Worm (Caenorhabditis elegans): ENCODE results near the gene unc-17.

The unc-17 gene

DNA sequence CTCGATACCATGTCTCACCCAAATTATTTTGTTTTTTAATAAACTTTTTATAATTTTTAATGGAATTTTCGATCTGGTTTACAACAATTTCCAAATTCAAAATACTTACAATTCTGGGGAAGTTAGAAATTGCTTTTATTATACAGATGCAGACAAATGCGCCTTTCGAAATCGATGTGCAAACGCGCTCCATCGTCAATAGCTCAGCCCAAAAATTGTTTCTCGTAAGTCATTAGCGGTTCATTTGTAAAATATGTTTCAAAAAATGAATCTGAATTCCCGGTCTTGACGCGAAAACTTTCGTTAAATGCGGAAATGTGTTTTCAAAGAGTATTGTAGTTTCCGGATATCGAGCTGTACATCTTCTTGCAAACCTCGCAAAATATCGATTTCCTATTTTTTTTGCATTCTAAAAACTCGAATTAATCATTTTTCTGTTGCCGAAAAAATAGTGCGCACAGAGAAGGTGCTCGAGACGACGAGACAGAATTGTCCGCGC, 45.0 kb downstream of the unc-17 start, which contains the start of gene Y37E11B.1:
TSS of gene Y37E11B.1 (plus strand) at position 145 of the 499 bp plus-strand sequence.
- TF ChIP-seq elt-3 (tag; optimal IDR thresholded peaks at IDR 0.05) (no peak), R02D3.7 (tag; optimal IDR thresholded peaks at IDR 0.05) (no peak), nhr-77 (tag; optimal IDR thresholded peaks at IDR 0.05) (no peak), zag-1 (tag; optimal IDR thresholded peaks at IDR 0.05) (no peak), pha-4 (tag; optimal IDR thresholded peaks at IDR 0.05) (no peak), egl-5 (tag; optimal IDR thresholded peaks at IDR 0.05) (no peak), ZK546.5 (tag; optimal IDR thresholded peaks at IDR 0.05) (no peak), nhr-28 (tag; optimal IDR thresholded peaks at IDR 0.05) (no peak), egl-27 (tag; optimal IDR thresholded peaks at IDR 0.05) (no peak), jun-1 (tag; optimal IDR thresholded peaks at IDR 0.05) (no peak), nhr-67 (tag; optimal IDR thresholded peaks at IDR 0.05) (no peak), elt-1 (tag; optimal IDR thresholded peaks at IDR 0.05) (no peak), fkh-2 (tag; optimal IDR thresholded peaks at IDR 0.05) (no peak), sea-2 (GFP tag; optimal IDR thresholded peaks at IDR 0.05) (no peak)

ce11 chrIV:3578667-3579066, 45.8 kb downstream of the unc-17 start:
- TF ChIP-seq elt-2 (tag; optimal IDR thresholded peaks at IDR 0.05) (no peak), ama-1 (optimal IDR thresholded peaks at IDR 0.05) (no peak), nhr-25 (tag; optimal IDR thresholded peaks at IDR 0.05) (no peak), nhr-12 (tag; optimal IDR thresholded peaks at IDR 0.05) (no peak), nhr-28 (tag; optimal IDR thresholded peaks at IDR 0.05) (no peak), pha-4 (tag; optimal IDR thresholded peaks at IDR 0.05) (no peak), fos-1 (tag; optimal IDR thresholded peaks at IDR 0.05) (no peak), lsy-12 (tag; optimal IDR thresholded peaks at IDR 0.05) (no peak), nhr-11 (tag; optimal IDR thresholded peaks at IDR 0.05) (no peak), lin-39 (tag; optimal IDR thresholded peaks at IDR 0.05) (no peak), R02D3.7 (tag; optimal IDR thresholded peaks at IDR 0.05) (no peak), egl-5 (tag; optimal IDR thresholded peaks at IDR 0.05) (no peak), unc-62 (GFP tag; optimal IDR thresholded peaks at IDR 0.05) (no peak), elt-1 (tag; optimal IDR thresholded peaks at IDR 0.05) (no peak), nhr-77 (tag; optimal IDR thresholded peaks at IDR 0.05) (no peak), aly-2 (tag; optimal IDR thresholded peaks at IDR 0.05) (no peak)

DNA sequence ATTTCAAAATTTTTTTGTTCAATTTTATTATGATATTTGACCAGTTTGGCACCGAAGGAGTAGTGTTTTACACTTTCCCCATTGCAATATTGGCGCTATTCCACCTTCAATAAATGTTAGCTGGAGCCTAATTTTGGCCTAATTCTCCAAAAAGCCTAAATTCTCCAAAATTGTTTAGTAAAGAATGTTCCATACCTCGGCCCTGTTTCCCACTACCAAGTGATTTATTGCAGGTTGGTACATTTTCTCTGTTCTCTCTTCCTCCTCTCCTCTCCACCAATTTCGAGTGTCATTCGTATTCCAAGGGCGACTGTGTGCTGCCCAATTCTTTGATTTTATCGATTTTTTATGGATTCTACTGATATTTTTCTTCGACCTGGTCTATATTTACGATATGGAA, 46.3 kb downstream of the unc-17 start, which contains the start of gene Y37E11B.2:
TSS of gene Y37E11B.2 (plus strand) at position 301 of the 400 bp plus-strand sequence.
- TF ChIP-seq skn-1 (tag; optimal IDR thresholded peaks at IDR 0.05) (no peak), egl-27 (tag; optimal IDR thresholded peaks at IDR 0.05) (no peak), nhr-77 (tag; optimal IDR thresholded peaks at IDR 0.05) (no peak), mdl-1 (tag; optimal IDR thresholded peaks at IDR 0.05) (no peak), eor-1 (tag; optimal IDR thresholded peaks at IDR 0.05) (no peak)

DNA sequence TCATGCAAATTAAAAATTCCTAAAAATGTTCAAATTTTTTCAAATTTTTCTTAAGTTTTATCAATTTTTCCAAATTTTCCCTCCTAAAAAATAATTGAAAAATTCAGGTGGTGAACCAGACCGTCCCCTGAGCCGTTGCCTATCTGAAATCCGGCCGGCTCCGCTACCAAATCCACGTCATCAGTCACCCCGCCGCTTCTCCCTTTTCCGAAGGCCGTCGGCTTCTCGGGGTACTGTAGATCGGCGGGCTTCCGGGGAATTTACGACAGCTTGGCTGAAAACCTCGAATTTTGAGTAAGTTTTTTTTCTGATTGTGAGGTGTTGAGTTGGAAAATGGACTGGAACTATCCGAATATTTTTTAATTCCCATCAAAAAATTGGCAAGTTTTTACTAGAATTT, 53.9 kb downstream of the unc-17 start:
- TF ChIP-seq lin-15B (tag; optimal IDR thresholded peaks at IDR 0.05) (no peak), elt-2 (tag; optimal IDR thresholded peaks at IDR 0.05) (no peak), sea-2 (GFP tag; optimal IDR thresholded peaks at IDR 0.05) (no peak), nhr-77 (tag; optimal IDR thresholded peaks at IDR 0.05) (no peak), fkh-2 (tag; optimal IDR thresholded peaks at IDR 0.05) (no peak), ama-1 (optimal IDR thresholded peaks at IDR 0.05) (no peak), unc-39 (tag; optimal IDR thresholded peaks at IDR 0.05) (no peak), nhr-76 (tag; optimal IDR thresholded peaks at IDR 0.05) (no peak), nhr-237 (tag; optimal IDR thresholded peaks at IDR 0.05) (no peak), mml-1 (tag; optimal IDR thresholded peaks at IDR 0.05) (no peak), ztf-4 (tag; optimal IDR thresholded peaks at IDR 0.05) (no peak), fos-1 (tag; optimal IDR thresholded peaks at IDR 0.05) (no peak), fkh-10 (GFP tag; optimal IDR thresholded peaks at IDR 0.05) (no peak), egl-27 (tag; optimal IDR thresholded peaks at IDR 0.05) (no peak), ceh-16 (tag; optimal IDR thresholded peaks at IDR 0.05) (no peak), nhr-12 (tag; optimal IDR thresholded peaks at IDR 0.05) (no peak), pha-4 (tag; optimal IDR thresholded peaks at IDR 0.05) (no peak), nhr-23 (tag; optimal IDR thresholded peaks at IDR 0.05) (no peak), nfya-1 (tag; optimal IDR thresholded peaks at IDR 0.05; ENCODE audit: insufficient read depth) (no peak)

Measured in whole organism, L3 larva.